Worm (Caenorhabditis elegans) whole organism, early embryonic: ENCODE results near the gene C54H2.4.

Experiments
- B0310.2 ChIP-seq: sonication (generic microtip); optimal IDR thresholded peaks from 2 replicates; lab custom pipeline; 2016; ENCODE audit warnings: mild to moderate bottlenecking, missing genetic modification characterization, missing compliant biosample characterization
- aly-1 ChIP-seq: sonication (generic microtip); optimal IDR thresholded peaks from 2 replicates; lab custom pipeline; 2016; ENCODE audit warnings: missing genetic modification characterization, missing compliant biosample characterization
- ama-1 ChIP-seq: fragments of 150-350 bp; optimal IDR thresholded peaks from 2 replicates; lab custom pipeline; 2014
- ceh-36 ChIP-seq: sonication (generic microtip); optimal IDR thresholded peaks from 2 replicates; lab custom pipeline; 2016; ENCODE audit warnings: missing genetic modification characterization, inconsistent platforms, missing compliant biosample characterization
- ets-7 ChIP-seq: sonication (generic microtip); optimal IDR thresholded peaks from 2 replicates; lab custom pipeline; 2016; ENCODE audit warnings: missing genotype, missing genetic modification characterization, missing compliant biosample characterization
- hmbx-1 ChIP-seq: sonication (generic microtip); optimal IDR thresholded peaks from 2 replicates; lab custom pipeline; 2016; ENCODE audit warnings: mild to moderate bottlenecking, missing genetic modification characterization, missing compliant biosample characterization
- pes-1 ChIP-seq: fragments of 200-800 bp; sonication (Bioruptor generic); IDR thresholded peaks from 2 replicates; pipeline ENCODE4 v1.3.6; 2022; ENCODE audit warnings: missing genetic modification reagents, missing genetic modification characterization, missing compliant biosample characterization
- scrt-1 ChIP-seq: fragments of 200-800 bp; sonication (Bioruptor generic); IDR thresholded peaks from 2 replicates; pipeline ENCODE4 v1.3.6; 2022; ENCODE audit warnings: missing genetic modification characterization, missing compliant biosample characterization
- sea-1 ChIP-seq: fragments of 200-800 bp; sonication (Bioruptor generic); conservative IDR thresholded peaks from 2 replicates; pipeline ENCODE4 v1.3.6; 2022; ENCODE audit warnings: missing genetic modification characterization, missing compliant biosample characterization
- tbx-37 ChIP-seq: fragments of 200-800 bp; sonication (Bioruptor generic); conservative IDR thresholded peaks from 2 replicates; pipeline ENCODE4 v1.3.6; 2022; ENCODE audit warnings: missing genetic modification reagents, missing genetic modification characterization, missing compliant biosample characterization

DNA sequence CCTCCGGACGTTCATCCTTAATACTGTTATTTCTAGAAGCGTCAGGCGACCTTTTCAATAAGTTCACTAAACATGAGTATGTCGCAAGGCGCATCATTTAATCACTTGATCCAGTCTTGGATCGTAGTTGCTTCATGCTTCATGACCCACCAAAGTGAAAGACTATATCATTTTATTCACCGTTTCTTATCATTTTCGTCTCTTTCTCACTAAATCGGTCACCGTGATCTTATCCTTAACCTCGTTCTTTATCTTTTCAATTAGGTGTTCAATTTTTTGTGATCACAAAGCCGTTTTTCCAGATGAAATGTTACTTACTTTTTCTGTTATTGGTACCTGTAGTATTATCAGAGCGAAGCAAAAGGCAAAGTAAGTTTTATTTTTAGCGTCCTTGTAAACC, 17.3 kb upstream of the C54H2.4 start, which contains the start of gene F46G11.2:
- TF ChIP-seq hmbx-1 (tag; lab: Kevin White, UChicago) (no peak), aly-1 (tag; lab: Kevin White, UChicago) (no peak), pes-1 (GFP tag; lab: Robert Waterston, UW) (no peak), ets-7 (no peak), ceh-36 (no peak), scrt-1 (GFP tag; lab: Robert Waterston, UW) (no peak), ama-1 (lab: Kevin White, UChicago) (no peak), tbx-37 (GFP tag; lab: Robert Waterston, UW) (no peak), sea-1 (GFP tag; lab: Robert Waterston, UW) (no peak), B0310.2 (tag; lab: Kevin White, UChicago) (no peak)
